Worm (Caenorhabditis elegans) whole organism, early embryonic: Measurements from ENCODE around the gene mel-32.

ENCODE experiments used
- B0310.2 ChIP-seq: sonication (generic microtip); optimal IDR thresholded peaks from 2 replicates; lab custom pipeline; 2016; ENCODE audit warnings: mild to moderate bottlenecking, missing genetic modification characterization, missing compliant biosample characterization
- F13C5.2 ChIP-seq: sonication (generic microtip); optimal IDR thresholded peaks from 2 replicates; lab custom pipeline; 2017; ENCODE audit warnings: mild to moderate bottlenecking, missing genetic modification characterization, inconsistent platforms, missing compliant biosample characterization
- aly-1 ChIP-seq: sonication (generic microtip); optimal IDR thresholded peaks from 2 replicates; lab custom pipeline; 2016; ENCODE audit warnings: missing genetic modification characterization, missing compliant biosample characterization
- ama-1 ChIP-seq: fragments of 150-350 bp; optimal IDR thresholded peaks from 2 replicates; lab custom pipeline; 2014
- ceh-13 ChIP-seq: fragments of 200-800 bp; sonication (Bioruptor generic); optimal IDR thresholded peaks from 2 replicates; lab custom pipeline; 2018; ENCODE audit warnings: mild to moderate bottlenecking, missing genetic modification characterization, missing compliant biosample characterization
- ets-7 ChIP-seq: sonication (generic microtip); optimal IDR thresholded peaks from 2 replicates; lab custom pipeline; 2016; ENCODE audit warnings: missing genotype, missing genetic modification characterization, missing compliant biosample characterization
- hmbx-1 ChIP-seq: sonication (generic microtip); optimal IDR thresholded peaks from 2 replicates; lab custom pipeline; 2016; ENCODE audit warnings: mild to moderate bottlenecking, missing genetic modification characterization, missing compliant biosample characterization
- hmg-4 ChIP-seq: fragments of 200-800 bp; sonication (Bioruptor generic); optimal IDR thresholded peaks from 2 replicates; lab custom pipeline; 2018; ENCODE audit warnings: mild to moderate bottlenecking, missing genetic modification characterization, missing compliant biosample characterization
- hnd-1 ChIP-seq: sonication (generic microtip); optimal IDR thresholded peaks from 2 replicates; lab custom pipeline; 2016; ENCODE audit warnings: missing genetic modification characterization, missing compliant biosample characterization
- pes-1 ChIP-seq: fragments of 200-800 bp; sonication (Bioruptor generic); IDR thresholded peaks from 2 replicates; pipeline ENCODE4 v1.3.6; 2022; ENCODE audit warnings: missing genetic modification reagents, missing genetic modification characterization, missing compliant biosample characterization
- sea-1 ChIP-seq: fragments of 200-800 bp; sonication (Bioruptor generic); conservative IDR thresholded peaks from 2 replicates; pipeline ENCODE4 v1.3.6; 2022; ENCODE audit warnings: missing genetic modification characterization, missing compliant biosample characterization
- tra-4 ChIP-seq: sonication (generic microtip); optimal IDR thresholded peaks from 2 replicates; lab custom pipeline; 2017; ENCODE audit warnings: missing genetic modification characterization, missing compliant biosample characterization

ce11 chrIII:6454183-6454582 is 11.4 kb upstream of the mel-32 start, which contains the start of gene jhdm-1:
- no peak for TF ChIP-seq pes-1
- no peak for TF ChIP-seq ama-1 (lab: Kevin White, UChicago)
- TF ChIP-seq F13C5.2 (tag; lab: Kevin White, UChicago): no peak
- no peak for TF ChIP-seq sea-1 (GFP tag; lab: Robert Waterston, UW)
- no peak for TF ChIP-seq ceh-13 (GFP tag; lab: Kevin White, UChicago)
- TF ChIP-seq aly-1: no peak
- TF ChIP-seq B0310.2 (tag; lab: Kevin White, UChicago): no peak
- no peak for TF ChIP-seq ets-7
- TF ChIP-seq hnd-1 (tag; lab: Kevin White, UChicago): no peak
- TF ChIP-seq hmbx-1: no peak
- no peak for TF ChIP-seq hmg-4 (GFP tag; lab: Kevin White, UChicago)
- no peak for TF ChIP-seq tra-4 (tag; lab: Kevin White, UChicago)
